Worm (Caenorhabditis elegans) whole organism, L2 larva: ENCODE results near the gene ZK287.9.

Experiments used
- R02D3.7 ChIP-seq: fragments of 150-350 bp; optimal IDR thresholded peaks from 2 replicates; lab custom pipeline; 2014; ENCODE audit warnings: missing biosample characterization, missing genetic modification characterization
- ama-1 ChIP-seq: fragments of 150-350 bp; optimal IDR thresholded peaks from 2 replicates; lab custom pipeline; 2018; ENCODE audit warnings: inconsistent platforms
- ceh-82 ChIP-seq: fragments of 150-350 bp; optimal IDR thresholded peaks from 2 replicates; lab custom pipeline; 2014; ENCODE audit warnings: missing biosample characterization, missing genetic modification characterization
- mab-5 ChIP-seq: fragments of 150-350 bp; optimal IDR thresholded peaks from 2 replicates; lab custom pipeline; 2014; ENCODE audit warnings: missing biosample characterization, missing genetic modification characterization
- nhr-10 ChIP-seq: sonication (generic microtip); optimal IDR thresholded peaks from 2 replicates; lab custom pipeline; 2017; ENCODE audit warnings: missing biosample characterization, missing genetic modification characterization
- nhr-12 ChIP-seq: fragments of 150-350 bp; optimal IDR thresholded peaks from 2 replicates; lab custom pipeline; 2014; ENCODE audit warnings: missing biosample characterization, missing genetic modification characterization
- nhr-237 ChIP-seq: fragments of 150-350 bp; optimal IDR thresholded peaks from 2 replicates; lab custom pipeline; 2014; ENCODE audit warnings: missing biosample characterization, missing genetic modification characterization
- unc-39 ChIP-seq: fragments of 150-350 bp; optimal IDR thresholded peaks from 2 replicates; lab custom pipeline; 2014; ENCODE audit warnings: missing biosample characterization, missing genetic modification characterization
- ztf-11 ChIP-seq: sonication (generic microtip); optimal IDR thresholded peaks from 2 replicates; lab custom pipeline; 2017; ENCODE audit warnings: missing biosample characterization, missing genetic modification characterization
- ztf-4 ChIP-seq: fragments of 150-350 bp; optimal IDR thresholded peaks from 2 replicates; lab custom pipeline; 2014; ENCODE audit warnings: missing biosample characterization, missing genetic modification characterization

ce11 chrV:9690728-9691127, 11.6 kb downstream of the ZK287.9 start:
- TF ChIP-seq unc-39 (tag; lab: Kevin White, UChicago): no peak
- no peak for TF ChIP-seq ceh-82 (tag; lab: Kevin White, UChicago)
- no peak for TF ChIP-seq mab-5 (tag; lab: Kevin White, UChicago)
- TF ChIP-seq R02D3.7: no peak
- no peak for TF ChIP-seq ztf-4 (tag; lab: Kevin White, UChicago)
- TF ChIP-seq nhr-237: no peak
- no peak for TF ChIP-seq ztf-11
- no peak for TF ChIP-seq nhr-10
- TF ChIP-seq ama-1 (lab: Kevin White, UChicago): no peak
- TF ChIP-seq nhr-12 (tag; lab: Kevin White, UChicago): no peak
